Fruit fly (Drosophila melanogaster) whole organism, pupa: ENCODE data around the gene Trx2.
A peak's percentile ranks its signal among the peaks of the same experiment; 100 is the strongest.

Source experiments
- CG10348 ChIP-seq: fragments of 200-800 bp; sonication (Bioruptor generic); IDR thresholded peaks from 2 replicates; pipeline ENCODE4 v1.3.6; 2022; ENCODE audit warnings: missing biosample characterization, missing genetic modification characterization
- CG12605 ChIP-seq: fragments of 200-800 bp; sonication (Bioruptor generic); IDR thresholded peaks from 2 replicates; pipeline ENCODE4 v1.3.6; 2022; ENCODE audit warnings: missing biosample characterization, missing genetic modification characterization
- CG13204 ChIP-seq: fragments of 200-800 bp; sonication (Bioruptor generic); optimal IDR thresholded peaks from 2 replicates; lab custom pipeline; 2018; ENCODE audit warnings: missing biosample characterization, mild to moderate bottlenecking, missing genetic modification characterization, moderate library complexity
- CG14655 ChIP-seq: fragments of 200-800 bp; sonication (Bioruptor generic); optimal IDR thresholded peaks from 3 replicates; lab custom pipeline; 2017; ENCODE audit warnings: mild to moderate bottlenecking, missing biosample characterization, missing genetic modification reagents, missing genetic modification characterization
- CG15710 ChIP-seq: fragments of 200-800 bp; sonication (Bioruptor generic); optimal IDR thresholded peaks from 2 replicates; lab custom pipeline; 2018; ENCODE audit warnings: missing biosample characterization, mild to moderate bottlenecking, missing genetic modification characterization, moderate library complexity
- CG17806 ChIP-seq: fragments of 200-800 bp; sonication (Bioruptor generic); optimal IDR thresholded peaks from 2 replicates; lab custom pipeline; 2018; ENCODE audit warnings: missing biosample characterization, mild to moderate bottlenecking, missing genetic modification characterization, moderate library complexity
- CG32121 ChIP-seq: fragments of 200-800 bp; sonication (Bioruptor generic); IDR thresholded peaks from 2 replicates; pipeline ENCODE4 v1.3.6; 2022; ENCODE audit warnings: missing biosample characterization, missing genetic modification characterization
- CG34367 ChIP-seq: fragments of 200-800 bp; sonication (Bioruptor generic); optimal IDR thresholded peaks from 2 replicates; lab custom pipeline; 2018; ENCODE audit warnings: missing biosample characterization, mild to moderate bottlenecking, missing genetic modification characterization
- CG4496 ChIP-seq: fragments of 200-800 bp; sonication (Bioruptor generic); IDR thresholded peaks from 3 replicates; pipeline ENCODE4 v1.3.6; 2022; ENCODE audit warnings: missing biosample characterization, missing genetic modification characterization
- CG8159 ChIP-seq: fragments of 200-800 bp; sonication (Bioruptor generic); optimal IDR thresholded peaks from 3 replicates; lab custom pipeline; 2018; ENCODE audit warnings: missing biosample characterization, mild to moderate bottlenecking, missing genetic modification characterization, moderate library complexity
- CG8301 ChIP-seq: fragments of 200-800 bp; sonication (Bioruptor generic); optimal IDR thresholded peaks from 2 replicates; lab custom pipeline; 2018; ENCODE audit warnings: missing biosample characterization, mild to moderate bottlenecking, missing genetic modification characterization
- CG9948 ChIP-seq: fragments of 200-800 bp; sonication (Bioruptor generic); optimal IDR thresholded peaks from 2 replicates; lab custom pipeline; 2018; ENCODE audit warnings: missing biosample characterization, mild to moderate bottlenecking, missing genetic modification characterization, moderate library complexity
- D1 ChIP-seq: fragments of 200-800 bp; sonication (Bioruptor generic); optimal IDR thresholded peaks from 2 replicates; lab custom pipeline; 2018; ENCODE audit warnings: missing biosample characterization, mild to moderate bottlenecking, missing genetic modification characterization, moderate library complexity
- EcR ChIP-seq: fragments of 200-800 bp; sonication (Bioruptor generic); optimal IDR thresholded peaks from 3 replicates; lab custom pipeline; 2019; ENCODE audit warnings: missing biosample characterization, missing genetic modification characterization, mild to moderate bottlenecking, moderate library complexity, missing genetic modification reagents
- Ets98B ChIP-seq: fragments of 200-800 bp; sonication (Bioruptor generic); IDR thresholded peaks from 2 replicates; pipeline ENCODE4 v1.3.6; 2022; ENCODE audit warnings: missing biosample characterization, missing genetic modification characterization
- Pif1A ChIP-seq: fragments of 200-800 bp; sonication (Bioruptor generic); optimal IDR thresholded peaks from 3 replicates; lab custom pipeline; 2016; ENCODE audit warnings: missing biosample characterization, missing genetic modification characterization
- Pif1B ChIP-seq: fragments of 200-800 bp; sonication (Bioruptor generic); optimal IDR thresholded peaks from 3 replicates; lab custom pipeline; 2016; ENCODE audit warnings: missing biosample characterization, missing genetic modification characterization
- Snoo ChIP-seq: fragments of 200-800 bp; sonication (Bioruptor generic); optimal IDR thresholded peaks from 3 replicates; lab custom pipeline; 2017; ENCODE audit warnings: missing biosample characterization, mild to moderate bottlenecking, missing genetic modification characterization, inconsistent platforms
- fd96Ca ChIP-seq: fragments of 200-800 bp; sonication (Bioruptor generic); IDR thresholded peaks from 3 replicates; pipeline ENCODE4 v1.3.6; 2022; ENCODE audit warnings: missing biosample characterization, missing genetic modification characterization
- gl ChIP-seq: fragments of 200-800 bp; sonication (Bioruptor generic); optimal IDR thresholded peaks from 2 replicates; lab custom pipeline; 2018; ENCODE audit warnings: missing biosample characterization, mild to moderate bottlenecking, missing genetic modification characterization
- rn ChIP-seq: fragments of 200-800 bp; sonication (Bioruptor generic); IDR thresholded peaks from 2 replicates; pipeline ENCODE4 v1.3.6; 2022; ENCODE audit warnings: missing biosample characterization, missing genetic modification characterization

The Trx2 gene

DNA sequence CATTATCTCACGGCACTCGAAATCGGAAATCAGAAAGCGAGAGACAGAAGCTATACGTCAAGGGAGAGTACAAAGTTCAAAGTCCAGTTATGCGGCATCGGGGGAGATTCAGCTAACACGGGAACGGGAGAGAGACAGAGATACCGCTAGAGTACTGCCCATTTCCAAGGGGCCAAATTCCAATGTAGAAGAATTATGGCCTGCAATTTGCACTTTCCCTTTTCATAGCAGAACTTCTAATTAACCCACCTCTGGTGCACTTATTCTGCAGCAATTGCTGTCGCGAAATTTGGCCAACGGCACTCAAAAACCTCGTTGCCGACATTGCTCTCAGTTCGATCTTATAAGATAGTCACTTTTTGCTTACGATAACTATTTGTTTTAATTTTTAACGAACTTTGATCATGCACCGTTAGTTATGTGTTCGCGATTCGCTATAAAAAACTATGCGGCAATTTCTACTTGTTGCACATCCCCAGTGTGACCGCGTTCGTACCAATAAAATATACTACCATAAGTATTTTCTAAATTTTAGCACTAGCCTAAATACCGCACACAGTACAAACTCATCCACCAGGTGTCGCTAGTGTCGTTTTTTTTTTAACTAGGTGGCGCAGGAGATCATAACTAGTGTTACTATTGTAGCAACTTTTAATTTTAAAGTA is 36.6 kb upstream of the Trx2 start, which contains the start of gene Mtpalpha:
Mtpalpha (minus strand) TSS at position 501 of the 665 bp plus-strand sequence.
- TF ChIP-seq CG4496 (GFP tag; lab: Robert Waterston, UW) (peak; percentile 96), CG17806 (tag; lab: Kevin White, UChicago) (peak; percentile 75), CG8301 (tag; lab: Kevin White, UChicago) (peak; percentile 95), Pif1A (peak; percentile 95), CG12605 (GFP tag; lab: Robert Waterston, UW) (peak; percentile 95), CG8159 (peak; percentile 80), CG10348 (no peak), CG15710 (tag; lab: Kevin White, UChicago) (peak; percentile 68), gl (tag; lab: Kevin White, UChicago) (peak; percentile 99), CG13204 (peak; percentile 99), Pif1B (GFP tag; lab: Kevin White, UChicago) (peak; percentile 91), CG32121 (GFP tag; lab: Robert Waterston, UW) (peak; percentile 88), EcR (GFP tag; lab: Kevin White, UChicago) (peak; percentile 33), Snoo (peak; percentile 93), D1 (tag; lab: Kevin White, UChicago) (peak; percentile 13), fd96Ca (GFP tag; lab: Robert Waterston, UW) (peak; percentile 85), CG34367 (tag; lab: Kevin White, UChicago) (peak; percentile 87), rn (peak; percentile 43; the same call in 1 of the 2 replicates), Ets98B (GFP tag; lab: Robert Waterston, UW) (peak; percentile 92), CG9948 (peak; percentile 68), CG14655 (GFP tag; lab: Kevin White, UChicago) (peak; percentile 95)
- TF ChIP-seq, all 21 proteins: peak for 20

DNA sequence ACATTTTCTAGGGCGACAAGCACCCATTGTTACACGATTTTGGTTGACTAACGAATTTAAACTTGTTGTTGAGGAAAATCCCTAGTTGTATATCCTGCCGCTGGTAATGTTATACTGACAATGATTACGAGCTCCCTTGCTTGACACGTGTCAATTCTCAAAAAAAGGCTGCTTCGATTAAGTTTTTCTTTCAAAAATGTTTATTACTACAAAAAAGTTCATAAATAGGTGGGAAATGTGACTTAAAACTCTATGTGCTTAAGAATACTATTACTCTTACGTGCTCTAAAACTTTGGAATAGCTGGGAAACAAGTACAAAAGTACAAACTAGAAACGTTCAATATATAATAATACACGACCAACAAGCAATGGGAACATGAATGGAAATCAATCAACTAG is 33.4 kb upstream of the Trx2 start, which contains the start of gene CG31709:
CG31709 (minus strand) TSS at position 101 of the 400 bp plus-strand sequence.
- no peak for TF ChIP-seq CG8301 (tag; lab: Kevin White, UChicago)
- no peak for TF ChIP-seq CG12605 (GFP tag; lab: Robert Waterston, UW)
- TF ChIP-seq D1 (tag; lab: Kevin White, UChicago): no peak
- TF ChIP-seq, all 21 proteins: peak for 0

DNA sequence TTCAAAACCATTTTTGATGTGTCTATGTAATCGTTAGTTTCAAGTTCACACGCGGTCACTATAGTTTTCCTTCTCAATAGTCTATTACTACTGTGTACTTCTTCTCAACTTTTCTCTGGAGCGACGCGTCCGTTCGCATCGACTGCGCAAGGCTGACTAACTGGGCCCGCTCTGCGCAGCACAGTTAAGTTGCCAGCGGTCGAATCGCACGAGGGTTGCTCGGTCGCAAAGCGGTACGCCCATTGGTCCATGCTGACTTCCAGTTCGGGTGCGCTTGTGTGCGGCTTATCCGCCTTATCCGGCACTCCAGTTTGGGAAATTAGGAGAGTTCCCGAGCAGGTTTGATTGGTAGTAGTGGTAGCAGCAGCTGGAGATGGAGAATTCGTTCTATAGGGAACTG is 31.4 kb upstream of the Trx2 start, which contains the start of gene gcm:
gcm (minus strand) TSS at position 164 of the 400 bp plus-strand sequence.
- TF ChIP-seq gl (tag; lab: Kevin White, UChicago) (no peak), fd96Ca (GFP tag; lab: Robert Waterston, UW) (no peak)

DNA sequence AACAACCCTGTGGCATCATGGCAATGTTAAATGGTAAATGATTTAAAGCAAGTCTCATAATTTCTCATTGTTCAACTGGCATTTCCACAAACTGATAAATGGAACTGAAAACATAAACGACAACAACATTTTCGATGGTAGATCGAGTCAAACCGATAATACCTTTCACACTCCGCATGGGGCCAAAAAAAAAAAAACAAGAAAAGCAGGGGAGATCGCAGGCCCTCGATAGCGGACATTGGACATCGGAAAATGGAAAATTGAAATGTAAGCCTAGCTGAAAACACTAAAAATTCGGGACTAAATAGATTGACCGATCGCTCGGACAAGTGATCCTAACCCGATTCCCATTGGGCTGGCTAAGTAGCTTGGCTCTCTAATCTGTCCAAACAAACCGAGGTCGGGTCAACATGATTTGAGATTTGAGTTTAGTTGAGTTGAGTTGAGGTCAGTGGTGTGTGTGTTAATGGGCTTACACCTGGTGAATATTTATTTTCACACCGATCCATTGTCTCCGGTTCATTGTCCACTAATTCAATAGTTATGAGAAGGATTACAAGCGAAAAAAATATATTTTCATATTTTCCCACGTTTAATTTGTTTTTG is 28.8 kb upstream of the Trx2 start:
- no peak for TF ChIP-seq CG10348

DNA sequence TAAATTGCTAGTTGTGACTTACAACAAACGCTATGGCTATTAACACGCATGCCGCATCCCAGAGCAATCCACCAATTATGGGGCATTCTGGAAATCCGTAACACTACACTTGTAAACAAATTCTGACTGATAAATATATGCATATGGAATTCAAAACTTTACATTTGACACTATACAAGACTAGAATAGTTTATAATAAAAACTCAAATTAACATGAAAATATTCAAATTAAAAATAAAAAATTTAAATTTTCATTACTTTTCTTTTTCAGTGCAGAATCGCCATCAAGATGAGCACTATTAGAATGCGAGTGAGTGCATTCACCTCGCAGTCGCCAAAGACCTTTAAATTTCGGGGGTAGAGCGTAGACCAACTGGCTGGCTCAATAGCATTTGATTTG is 27.0 kb upstream of the Trx2 start:
- TF ChIP-seq CG8159: no peak
- TF ChIP-seq CG17806 (tag; lab: Kevin White, UChicago): no peak
- TF ChIP-seq CG32121 (GFP tag; lab: Robert Waterston, UW): no peak
- TF ChIP-seq rn: no peak
- no peak for TF ChIP-seq CG10348
- TF ChIP-seq CG9948: no peak
- TF ChIP-seq CG34367 (tag; lab: Kevin White, UChicago): no peak
- TF ChIP-seq CG14655 (GFP tag; lab: Kevin White, UChicago): no peak
- TF ChIP-seq D1 (tag; lab: Kevin White, UChicago): no peak
- no peak for TF ChIP-seq CG8301 (tag; lab: Kevin White, UChicago)
- TF ChIP-seq gl (tag; lab: Kevin White, UChicago): no peak
- TF ChIP-seq fd96Ca (GFP tag; lab: Robert Waterston, UW): no peak
- no peak for TF ChIP-seq CG13204
- TF ChIP-seq EcR (GFP tag; lab: Kevin White, UChicago): no peak
- no peak for TF ChIP-seq Snoo
- no peak for TF ChIP-seq Pif1A
- TF ChIP-seq CG15710 (tag; lab: Kevin White, UChicago): no peak
- TF ChIP-seq CG12605 (GFP tag; lab: Robert Waterston, UW): no peak

DNA sequence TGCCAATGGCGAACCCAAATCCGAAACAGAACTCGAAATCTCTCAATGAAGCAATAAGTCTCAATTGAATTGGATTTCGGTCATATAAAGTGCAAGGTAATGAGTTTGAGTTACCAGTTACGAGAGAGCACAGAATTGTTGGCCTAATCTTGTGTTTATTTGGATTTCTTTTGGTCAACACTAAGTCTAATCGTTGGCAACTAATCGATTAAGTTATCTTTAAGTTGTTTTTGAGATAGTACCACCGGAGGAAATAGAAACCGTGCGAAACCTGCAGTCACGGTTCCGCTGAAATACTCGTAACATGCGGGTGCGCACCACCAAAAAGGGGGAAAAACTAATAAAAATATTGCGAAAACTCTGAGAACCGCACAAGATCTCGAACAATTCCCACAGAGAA is 23.8 kb upstream of the Trx2 start, which contains the start of gene CG3841:
CG3841 (plus strand) TSS at position 301 of the 400 bp plus-strand sequence.
- no peak for TF ChIP-seq D1 (tag; lab: Kevin White, UChicago)
- no peak for TF ChIP-seq CG9948
- TF ChIP-seq fd96Ca (GFP tag; lab: Robert Waterston, UW): no peak
- no peak for TF ChIP-seq Snoo
- TF ChIP-seq CG13204: no peak
- no peak for TF ChIP-seq Pif1A
- TF ChIP-seq rn: no peak
- TF ChIP-seq CG8159: no peak
- no peak for TF ChIP-seq CG14655 (GFP tag; lab: Kevin White, UChicago)
- no peak for TF ChIP-seq CG34367 (tag; lab: Kevin White, UChicago)
- TF ChIP-seq Ets98B (GFP tag; lab: Robert Waterston, UW): no peak
- TF ChIP-seq CG4496 (GFP tag; lab: Robert Waterston, UW): no peak
- no peak for TF ChIP-seq gl (tag; lab: Kevin White, UChicago)
- TF ChIP-seq EcR (GFP tag; lab: Kevin White, UChicago): no peak
